Worm (Caenorhabditis elegans) whole organism, late embryonic: ENCODE results near the gene ZK829.1.

ENCODE experiments used
- ama-1 ChIP-seq: fragments of 150-350 bp; optimal IDR thresholded peaks from 2 replicates; lab custom pipeline; 2014
- lim-6 ChIP-seq: sonication (generic microtip); optimal IDR thresholded peaks from 2 replicates; lab custom pipeline; 2016; ENCODE audit warnings: missing genetic modification characterization, missing compliant biosample characterization
- mec-3 ChIP-seq: sonication (generic microtip); optimal IDR thresholded peaks from 2 replicates; lab custom pipeline; 2016; ENCODE audit warnings: borderline replicate concordance, missing genetic modification characterization, missing compliant biosample characterization
- pag-3 ChIP-seq: sonication (generic microtip); optimal IDR thresholded peaks from 2 replicates; lab custom pipeline; 2016; ENCODE audit warnings: missing compliant biosample characterization, missing genetic modification characterization, borderline replicate concordance

ce11 chrIV:11986407-11986806 is 44.2 kb upstream of the ZK829.1 start:
- no peak for TF ChIP-seq ama-1
- no peak for TF ChIP-seq mec-3 (tag; lab: Kevin White, UChicago)
- no peak for TF ChIP-seq pag-3 (tag; lab: Kevin White, UChicago)
- no peak for TF ChIP-seq lim-6 (tag; lab: Kevin White, UChicago)
